Worm (Caenorhabditis elegans): ENCODE results near the gene spsb-1.

Gene spsb-1

DNA sequence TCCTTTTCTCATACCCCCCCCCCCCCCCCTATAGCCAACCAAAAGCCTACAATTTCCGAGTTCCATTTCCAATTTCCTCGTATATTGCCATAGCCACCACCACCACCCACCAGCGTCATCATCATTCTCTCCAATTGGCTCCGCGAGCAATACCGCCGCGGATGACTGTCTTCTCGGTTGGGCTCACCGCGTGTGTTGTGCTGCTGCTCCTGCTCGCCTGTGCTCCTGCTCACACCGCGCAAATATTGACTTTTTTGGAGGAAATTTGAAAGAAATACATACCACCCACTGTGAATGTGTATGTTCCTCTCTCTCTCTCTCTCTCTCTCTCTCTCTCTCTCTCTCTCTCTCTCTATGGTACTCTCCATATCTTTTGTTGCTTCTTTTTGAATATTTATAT, 68.1 kb downstream of the spsb-1 start:
- peak; percentile 79 for TF ChIP-seq pha-4 (tag; optimal IDR thresholded peaks at IDR 0.05)
- TF ChIP-seq ceh-28 (tag; optimal IDR thresholded peaks at IDR 0.05): no peak

DNA sequence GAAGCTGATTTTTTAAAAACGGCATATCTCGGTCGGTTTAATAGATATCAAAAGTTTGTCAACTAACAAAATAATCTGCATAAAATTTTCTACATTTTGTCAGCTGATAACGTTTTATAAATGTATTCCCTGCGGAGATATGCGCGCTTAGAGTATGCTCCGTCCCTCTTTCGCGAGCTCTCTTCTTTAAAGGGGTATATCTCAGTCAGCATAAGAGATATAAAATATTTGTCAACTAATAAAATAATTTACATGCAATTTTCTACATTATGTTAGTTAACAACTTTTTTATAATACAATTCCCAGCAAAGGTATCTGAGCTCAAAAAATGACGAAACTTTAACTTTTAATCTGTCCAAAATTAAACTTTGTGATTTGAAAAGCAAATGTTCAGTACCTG, 68.9 kb downstream of the spsb-1 start:
- TF ChIP-seq egl-5 (tag; optimal IDR thresholded peaks at IDR 0.05) (no peak), nhr-11 (tag; optimal IDR thresholded peaks at IDR 0.05) (no peak), nhr-43 (tag; optimal IDR thresholded peaks at IDR 0.05; ENCODE audit: poor library complexity, severe bottlenecking) (no peak), nfya-1 (tag; optimal IDR thresholded peaks at IDR 0.05; ENCODE audit: insufficient read depth) (no peak), nhr-28 (tag; optimal IDR thresholded peaks at IDR 0.05) (no peak), pha-4 (tag; optimal IDR thresholded peaks at IDR 0.05) (no peak), hmg-11 (tag; optimal IDR thresholded peaks at IDR 0.05) (no peak), tbx-2 (tag; optimal IDR thresholded peaks at IDR 0.05) (no peak), ceh-82 (tag; optimal IDR thresholded peaks at IDR 0.05) (no peak), fkh-2 (tag; optimal IDR thresholded peaks at IDR 0.05) (no peak), lin-39 (tag; optimal IDR thresholded peaks at IDR 0.05) (no peak), ceh-9 (tag; optimal IDR thresholded peaks at IDR 0.05) (no peak), nhr-23 (tag; optimal IDR thresholded peaks at IDR 0.05) (no peak), sea-2 (GFP tag; optimal IDR thresholded peaks at IDR 0.05) (no peak), nhr-67 (tag; optimal IDR thresholded peaks at IDR 0.05) (no peak), daf-12 (tag; optimal IDR thresholded peaks at IDR 0.05) (no peak)

DNA sequence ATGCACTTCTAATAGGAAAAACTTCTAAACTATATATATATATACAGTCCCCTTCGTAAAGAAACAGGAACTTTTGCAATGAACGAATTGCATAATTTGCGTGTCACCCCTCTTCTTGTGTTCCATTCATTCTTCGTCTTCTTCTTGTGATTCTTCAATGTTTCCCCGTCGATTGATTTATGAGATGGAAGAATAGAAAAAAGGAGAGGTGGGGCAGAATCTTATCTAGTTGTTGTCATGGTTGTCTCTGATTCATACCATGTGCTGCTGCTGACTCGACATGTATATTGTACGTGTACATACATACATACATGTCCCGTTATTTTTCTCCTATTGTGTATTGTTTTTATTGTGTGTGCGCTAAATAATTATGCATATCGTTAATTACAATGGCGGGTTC, 69.4 kb downstream of the spsb-1 start:
- TF ChIP-seq pha-4 (tag; optimal IDR thresholded peaks at IDR 0.05) (peak; percentile 19), egl-27 (tag; optimal IDR thresholded peaks at IDR 0.05) (no peak), nhr-25 (tag; optimal IDR thresholded peaks at IDR 0.05) (peak; percentile 31)

DNA sequence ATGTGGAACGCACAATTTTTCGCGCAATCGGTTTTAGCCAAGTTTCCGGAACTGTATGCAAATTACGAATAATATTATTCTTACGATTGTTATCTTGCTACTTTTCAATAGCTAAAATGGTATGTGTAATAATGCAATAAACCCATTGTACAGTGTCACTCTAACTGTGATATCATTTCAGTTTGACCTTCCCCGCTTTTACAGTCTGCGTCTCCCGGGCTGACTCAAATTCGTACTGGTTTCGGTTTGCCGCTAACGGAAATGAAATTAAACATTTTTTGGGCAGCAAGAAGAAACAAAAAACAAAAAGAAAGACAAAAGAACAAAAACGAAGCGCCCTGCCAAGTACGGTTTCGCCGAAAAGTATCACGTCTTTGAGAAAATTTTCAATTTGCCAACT, 70.0 kb downstream of the spsb-1 start:
- TF ChIP-seq snpc-4 (tag; optimal IDR thresholded peaks at IDR 0.05) (no peak), nhr-25 (tag; optimal IDR thresholded peaks at IDR 0.05) (peak; percentile 74), elt-2 (tag; optimal IDR thresholded peaks at IDR 0.05) (peak; percentile 30), hmg-11 (tag; optimal IDR thresholded peaks at IDR 0.05) (no peak)

DNA sequence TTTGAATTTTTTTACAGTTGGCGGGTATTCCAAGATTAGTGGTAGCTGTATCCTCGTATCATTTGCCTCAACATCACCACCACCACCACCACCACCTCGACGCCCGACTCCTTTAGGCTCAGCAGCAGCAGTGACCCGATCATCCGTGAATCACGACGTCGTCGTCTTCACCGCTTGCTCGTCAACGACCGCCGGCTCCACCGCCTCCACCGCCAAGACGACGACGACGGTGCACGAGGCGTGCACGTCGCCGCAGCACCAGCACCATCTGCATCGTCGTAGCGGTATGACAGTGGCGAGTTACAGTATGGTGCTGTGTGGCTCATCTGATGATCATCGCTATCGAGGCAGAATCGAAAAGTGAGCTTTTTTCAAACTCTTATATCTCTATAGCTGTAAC, 71.7 kb downstream of the spsb-1 start, which contains the start of gene rga-9:
rga-9 (plus strand) TSS at position 16 of the 400 bp plus-strand sequence.
- no peak for TF ChIP-seq mml-1 (tag; optimal IDR thresholded peaks at IDR 0.05)
- no peak for TF ChIP-seq lsy-12 (tag; optimal IDR thresholded peaks at IDR 0.05)
- no peak for TF ChIP-seq unc-62 (GFP tag; optimal IDR thresholded peaks at IDR 0.05)
- no peak for TF ChIP-seq nfya-1 (tag; optimal IDR thresholded peaks at IDR 0.05; ENCODE audit: insufficient read depth)
- no peak for TF ChIP-seq nhr-25 (tag; optimal IDR thresholded peaks at IDR 0.05)
- no peak for TF ChIP-seq elt-1 (tag; optimal IDR thresholded peaks at IDR 0.05)
- no peak for TF ChIP-seq ztf-11 (tag; optimal IDR thresholded peaks at IDR 0.05)
- TF ChIP-seq zag-1 (tag; optimal IDR thresholded peaks at IDR 0.05): no peak
- no peak for TF ChIP-seq egl-27 (tag; optimal IDR thresholded peaks at IDR 0.05)
- TF ChIP-seq skn-1 (tag; optimal IDR thresholded peaks at IDR 0.05): no peak
- no peak for TF ChIP-seq ZK546.5 (tag; optimal IDR thresholded peaks at IDR 0.05)
- no peak for TF ChIP-seq ama-1 (optimal IDR thresholded peaks at IDR 0.05)
- TF ChIP-seq tbx-2 (tag; optimal IDR thresholded peaks at IDR 0.05): no peak
- TF ChIP-seq nhr-76 (tag; optimal IDR thresholded peaks at IDR 0.05): no peak
- TF ChIP-seq aly-2 (tag; optimal IDR thresholded peaks at IDR 0.05): no peak
- TF ChIP-seq egl-5 (tag; optimal IDR thresholded peaks at IDR 0.05): no peak
- no peak for TF ChIP-seq nhr-12 (tag; optimal IDR thresholded peaks at IDR 0.05)
- TF ChIP-seq ceh-28 (tag; optimal IDR thresholded peaks at IDR 0.05): no peak
- TF ChIP-seq nhr-43 (tag; optimal IDR thresholded peaks at IDR 0.05; ENCODE audit: poor library complexity, severe bottlenecking): no peak
- no peak for TF ChIP-seq nhr-77 (tag; optimal IDR thresholded peaks at IDR 0.05)

DNA sequence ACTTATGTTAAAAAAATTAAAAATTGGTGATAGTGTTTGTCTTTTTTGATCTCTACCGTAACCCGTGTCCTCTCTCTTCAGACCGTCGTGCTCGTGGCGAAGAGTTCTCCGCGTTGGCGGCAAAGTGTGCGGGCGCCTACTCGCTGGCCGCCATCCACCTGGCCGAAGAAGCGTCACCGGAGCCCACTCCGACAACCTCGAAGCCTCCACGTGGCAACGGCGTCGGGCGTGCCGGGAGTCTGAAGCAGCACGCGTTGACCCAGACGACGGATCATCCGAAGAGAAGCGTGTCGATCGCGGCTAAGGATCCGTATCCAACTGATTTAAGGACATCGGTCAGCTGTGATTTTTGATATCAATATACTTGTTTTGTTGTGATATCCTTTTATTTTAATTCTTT, 76.4 kb downstream of the spsb-1 start:
- no peak for TF ChIP-seq nhr-76 (tag; optimal IDR thresholded peaks at IDR 0.05)
- no peak for TF ChIP-seq lsy-12 (tag; optimal IDR thresholded peaks at IDR 0.05)
- TF ChIP-seq nhr-237 (tag; optimal IDR thresholded peaks at IDR 0.05): no peak
